Fruit fly (Drosophila melanogaster) whole organism, pupa: ENCODE results near the gene CG5731.

Experiments
- CG10348 ChIP-seq: fragments of 200-800 bp; sonication (Bioruptor generic); IDR thresholded peaks from 2 replicates; pipeline ENCODE4 v1.3.6; 2022; ENCODE audit warnings: missing biosample characterization, missing genetic modification characterization
- CG12605 ChIP-seq: fragments of 200-800 bp; sonication (Bioruptor generic); IDR thresholded peaks from 2 replicates; pipeline ENCODE4 v1.3.6; 2022; ENCODE audit warnings: missing biosample characterization, missing genetic modification characterization
- CG13204 ChIP-seq: fragments of 200-800 bp; sonication (Bioruptor generic); optimal IDR thresholded peaks from 2 replicates; lab custom pipeline; 2018; ENCODE audit warnings: missing biosample characterization, mild to moderate bottlenecking, missing genetic modification characterization, moderate library complexity
- CG14655 ChIP-seq: fragments of 200-800 bp; sonication (Bioruptor generic); optimal IDR thresholded peaks from 3 replicates; lab custom pipeline; 2017; ENCODE audit warnings: mild to moderate bottlenecking, missing biosample characterization, missing genetic modification reagents, missing genetic modification characterization
- CG15710 ChIP-seq: fragments of 200-800 bp; sonication (Bioruptor generic); optimal IDR thresholded peaks from 2 replicates; lab custom pipeline; 2018; ENCODE audit warnings: missing biosample characterization, mild to moderate bottlenecking, missing genetic modification characterization, moderate library complexity
- CG17806 ChIP-seq: fragments of 200-800 bp; sonication (Bioruptor generic); optimal IDR thresholded peaks from 2 replicates; lab custom pipeline; 2018; ENCODE audit warnings: missing biosample characterization, mild to moderate bottlenecking, missing genetic modification characterization, moderate library complexity
- CG32121 ChIP-seq: fragments of 200-800 bp; sonication (Bioruptor generic); IDR thresholded peaks from 2 replicates; pipeline ENCODE4 v1.3.6; 2022; ENCODE audit warnings: missing biosample characterization, missing genetic modification characterization
- CG34367 ChIP-seq: fragments of 200-800 bp; sonication (Bioruptor generic); optimal IDR thresholded peaks from 2 replicates; lab custom pipeline; 2018; ENCODE audit warnings: missing biosample characterization, mild to moderate bottlenecking, missing genetic modification characterization
- CG4496 ChIP-seq: fragments of 200-800 bp; sonication (Bioruptor generic); IDR thresholded peaks from 3 replicates; pipeline ENCODE4 v1.3.6; 2022; ENCODE audit warnings: missing biosample characterization, missing genetic modification characterization
- CG8159 ChIP-seq: fragments of 200-800 bp; sonication (Bioruptor generic); optimal IDR thresholded peaks from 3 replicates; lab custom pipeline; 2018; ENCODE audit warnings: missing biosample characterization, mild to moderate bottlenecking, missing genetic modification characterization, moderate library complexity
- CG8301 ChIP-seq: fragments of 200-800 bp; sonication (Bioruptor generic); optimal IDR thresholded peaks from 2 replicates; lab custom pipeline; 2018; ENCODE audit warnings: missing biosample characterization, mild to moderate bottlenecking, missing genetic modification characterization
- CG9948 ChIP-seq: fragments of 200-800 bp; sonication (Bioruptor generic); optimal IDR thresholded peaks from 2 replicates; lab custom pipeline; 2018; ENCODE audit warnings: missing biosample characterization, mild to moderate bottlenecking, missing genetic modification characterization, moderate library complexity
- D1 ChIP-seq: fragments of 200-800 bp; sonication (Bioruptor generic); optimal IDR thresholded peaks from 2 replicates; lab custom pipeline; 2018; ENCODE audit warnings: missing biosample characterization, mild to moderate bottlenecking, missing genetic modification characterization, moderate library complexity
- EcR ChIP-seq: fragments of 200-800 bp; sonication (Bioruptor generic); optimal IDR thresholded peaks from 3 replicates; lab custom pipeline; 2019; ENCODE audit warnings: missing biosample characterization, missing genetic modification characterization, mild to moderate bottlenecking, moderate library complexity, missing genetic modification reagents
- Ets98B ChIP-seq: fragments of 200-800 bp; sonication (Bioruptor generic); IDR thresholded peaks from 2 replicates; pipeline ENCODE4 v1.3.6; 2022; ENCODE audit warnings: missing biosample characterization, missing genetic modification characterization
- Pif1A ChIP-seq: fragments of 200-800 bp; sonication (Bioruptor generic); optimal IDR thresholded peaks from 3 replicates; lab custom pipeline; 2016; ENCODE audit warnings: missing biosample characterization, missing genetic modification characterization
- Pif1B ChIP-seq: fragments of 200-800 bp; sonication (Bioruptor generic); optimal IDR thresholded peaks from 3 replicates; lab custom pipeline; 2016; ENCODE audit warnings: missing biosample characterization, missing genetic modification characterization
- Snoo ChIP-seq: fragments of 200-800 bp; sonication (Bioruptor generic); optimal IDR thresholded peaks from 3 replicates; lab custom pipeline; 2017; ENCODE audit warnings: missing biosample characterization, mild to moderate bottlenecking, missing genetic modification characterization, inconsistent platforms
- fd96Ca ChIP-seq: fragments of 200-800 bp; sonication (Bioruptor generic); IDR thresholded peaks from 3 replicates; pipeline ENCODE4 v1.3.6; 2022; ENCODE audit warnings: missing biosample characterization, missing genetic modification characterization
- gl ChIP-seq: fragments of 200-800 bp; sonication (Bioruptor generic); optimal IDR thresholded peaks from 2 replicates; lab custom pipeline; 2018; ENCODE audit warnings: missing biosample characterization, mild to moderate bottlenecking, missing genetic modification characterization
- rn ChIP-seq: fragments of 200-800 bp; sonication (Bioruptor generic); IDR thresholded peaks from 2 replicates; pipeline ENCODE4 v1.3.6; 2022; ENCODE audit warnings: missing biosample characterization, missing genetic modification characterization

Gene CG5731

DNA sequence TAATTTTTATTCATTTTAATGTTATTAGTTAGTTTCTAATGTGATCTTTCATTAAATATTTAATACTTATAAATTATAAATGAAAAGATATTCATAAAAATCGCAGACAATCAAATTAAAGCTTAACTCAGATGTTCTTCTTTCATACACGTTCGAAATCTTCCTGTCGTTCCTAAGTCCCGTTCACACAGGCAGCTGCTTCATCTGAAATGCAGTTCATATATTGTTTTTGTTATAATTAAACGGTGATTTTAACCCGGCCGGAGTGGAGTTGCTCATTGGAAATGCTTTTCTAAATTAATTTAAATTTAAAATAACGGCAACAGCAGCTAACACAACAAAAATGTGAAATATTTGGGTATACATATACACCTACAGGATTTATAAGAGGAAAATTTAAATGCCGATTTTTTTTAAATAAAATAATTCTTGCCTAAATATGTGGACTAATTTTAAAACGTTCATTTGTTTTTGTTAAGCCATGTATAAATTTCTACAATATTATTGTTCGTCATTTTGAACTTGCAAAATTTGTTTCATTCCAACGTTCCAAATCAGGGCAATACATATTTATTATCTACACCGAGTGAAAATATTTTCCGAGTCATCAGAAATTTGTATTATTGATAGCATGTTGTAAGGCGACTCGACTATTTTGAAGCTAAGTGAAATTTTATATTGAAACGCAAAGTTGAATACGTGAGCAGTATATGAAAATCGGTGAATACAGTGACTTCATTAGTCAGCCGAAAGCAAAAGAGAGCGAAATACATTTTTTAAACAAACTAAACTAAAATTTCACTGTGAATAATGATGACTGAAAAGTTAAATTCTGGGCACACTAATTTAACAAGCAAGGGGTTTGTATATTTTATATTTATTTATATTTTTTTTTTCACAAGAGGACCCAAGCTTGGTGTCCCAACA is 29.4 kb upstream of the CG5731 start, which contains the start of gene me31B:
TSS of gene me31B (plus strand) at position 616 of the 927 bp plus-strand sequence.
- no peak for TF ChIP-seq CG15710
- TF ChIP-seq CG8301 (tag; lab: Kevin White, UChicago) = no peak
- TF ChIP-seq CG10348 (GFP tag; lab: Robert Waterston, UW) = no peak
- no peak for TF ChIP-seq Snoo (tag; lab: Kevin White, UChicago)
- peak; percentile 16 for TF ChIP-seq CG9948

DNA sequence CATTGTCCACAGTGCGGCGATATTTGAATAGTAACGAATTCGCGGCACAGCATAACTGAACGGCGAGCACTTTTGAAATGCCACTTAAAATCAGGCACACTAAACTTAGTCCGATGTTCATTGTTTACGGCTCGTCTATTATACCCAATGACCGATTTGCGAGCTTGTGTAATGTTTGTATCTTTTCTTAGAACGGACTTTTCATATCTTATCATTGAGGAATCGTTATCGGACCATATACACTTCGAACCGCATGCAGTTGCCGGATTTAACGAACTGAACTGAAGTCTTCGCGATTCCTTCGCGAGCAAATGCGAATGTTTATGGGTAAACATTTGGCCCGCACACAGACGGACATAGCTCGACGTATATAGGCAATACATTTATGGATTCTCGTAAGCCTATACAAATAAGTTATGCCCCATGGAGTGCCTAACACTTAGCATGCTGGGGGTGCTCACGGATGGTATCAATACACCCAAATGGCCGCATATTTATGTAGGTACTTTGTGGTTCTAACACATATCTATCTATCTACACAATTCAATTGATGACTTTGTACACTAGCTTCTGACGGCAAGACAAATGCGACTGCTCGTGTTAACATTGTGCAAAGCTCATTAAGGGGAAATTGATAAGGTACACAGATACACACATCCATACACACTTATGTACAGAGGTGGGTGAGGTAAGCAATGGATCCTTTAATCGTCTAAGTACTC is 28.3 kb upstream of the CG5731 start, which contains the start of gene mthl15:
TSS of gene mthl15 (minus strand) at position 593 of the 722 bp plus-strand sequence.
- TF ChIP-seq CG34367 = no peak
- TF ChIP-seq Snoo (tag; lab: Kevin White, UChicago) = no peak
- no peak for TF ChIP-seq CG9948

DNA sequence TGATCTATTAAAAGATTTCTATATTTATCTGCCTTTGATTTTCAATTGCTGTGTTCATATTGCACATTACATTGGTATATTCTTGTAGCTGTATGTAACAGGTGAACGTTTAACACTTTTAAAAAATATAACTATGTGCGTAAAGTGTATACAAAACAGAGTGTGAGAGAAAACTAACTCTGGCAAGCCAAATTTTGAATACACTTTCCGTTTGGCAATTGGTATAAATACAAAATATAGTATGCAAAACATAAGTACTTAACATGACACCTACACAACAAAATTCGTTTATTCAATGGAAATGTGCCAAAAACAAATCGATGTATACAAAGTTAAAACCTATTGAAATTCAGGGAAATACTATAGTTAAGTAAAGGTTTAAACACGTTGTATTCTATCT is 23.3 kb upstream of the CG5731 start:
- TF ChIP-seq CG10348 (GFP tag; lab: Robert Waterston, UW) (no peak), CG12605 (GFP tag; lab: Robert Waterston, UW) (no peak), Ets98B (GFP tag; lab: Robert Waterston, UW) (no peak), CG17806 (tag; lab: Kevin White, UChicago) (no peak), fd96Ca (GFP tag; lab: Robert Waterston, UW) (no peak), Snoo (tag; lab: Kevin White, UChicago) (no peak), gl (tag; lab: Kevin White, UChicago) (no peak), CG8301 (tag; lab: Kevin White, UChicago) (no peak), Pif1B (GFP tag; lab: Kevin White, UChicago) (no peak), CG8159 (tag; lab: Kevin White, UChicago) (no peak), CG15710 (no peak), EcR (no peak), rn (GFP tag; lab: Robert Waterston, UW) (no peak), CG34367 (no peak), CG14655 (GFP tag; lab: Kevin White, UChicago) (no peak), Pif1A (GFP tag; lab: Kevin White, UChicago) (no peak)

DNA sequence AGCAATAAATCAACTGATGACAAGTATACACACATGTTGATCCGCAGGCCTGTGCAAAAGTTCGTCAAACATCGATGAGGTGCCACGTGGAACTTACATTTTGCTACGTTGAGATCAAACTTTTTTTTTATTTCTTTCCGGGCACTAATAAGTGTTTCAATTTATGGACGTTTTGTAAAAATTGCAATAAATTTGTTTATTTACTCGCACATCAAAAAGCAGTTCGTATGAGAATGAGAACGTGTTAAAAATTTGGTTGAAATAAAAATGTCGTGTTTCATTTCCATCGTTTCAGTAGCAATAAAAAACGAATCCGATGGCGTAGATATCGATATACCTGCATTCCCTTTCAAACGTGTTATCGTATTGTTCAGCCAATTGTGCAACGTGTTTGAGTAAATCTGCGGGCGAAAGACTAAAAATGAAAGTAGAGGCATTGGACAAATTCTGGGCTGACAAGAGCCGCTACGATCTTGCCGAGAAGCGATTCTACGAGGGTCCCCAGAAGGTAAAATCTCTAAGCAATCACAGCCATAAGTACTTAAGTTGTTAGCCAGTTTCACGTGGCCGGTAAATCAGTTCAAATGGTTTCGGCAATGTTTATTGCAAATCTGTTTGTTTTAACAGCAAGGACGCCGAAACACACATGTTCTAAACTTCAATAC is 22.7 kb upstream of the CG5731 start, which contains the start of gene eEF1delta:
TSS of gene eEF1delta (plus strand) at position 356 of the 665 bp plus-strand sequence.
- TF ChIP-seq CG34367 (no peak), CG17806 (tag; lab: Kevin White, UChicago) (no peak), fd96Ca (GFP tag; lab: Robert Waterston, UW) (no peak), EcR (no peak), Snoo (tag; lab: Kevin White, UChicago) (no peak), CG8301 (tag; lab: Kevin White, UChicago) (no peak), rn (GFP tag; lab: Robert Waterston, UW) (no peak), Ets98B (GFP tag; lab: Robert Waterston, UW) (no peak)

DNA sequence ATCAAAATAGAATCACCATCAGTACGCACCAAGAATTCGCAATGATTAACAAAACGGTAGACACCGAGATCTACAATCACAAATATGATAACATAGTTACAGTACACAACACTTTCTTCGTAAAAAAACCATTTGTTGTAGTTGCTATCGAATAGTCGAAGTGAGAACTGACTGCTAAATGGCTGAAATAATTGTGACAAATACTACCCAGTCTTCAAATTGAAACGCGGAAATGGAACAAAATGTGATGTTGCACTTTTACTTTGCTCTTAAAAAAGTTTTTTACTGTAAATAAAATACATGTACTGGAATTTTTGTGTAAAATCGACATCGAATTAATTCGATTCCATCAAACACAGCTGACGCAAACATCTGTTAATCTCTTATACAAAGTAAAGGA is 22.0 kb upstream of the CG5731 start, which contains the start of gene ova:
TSS of gene ova (minus strand) at position 183 of the 400 bp plus-strand sequence.
- TF ChIP-seq CG4496 (GFP tag; lab: Robert Waterston, UW) (no peak), CG15710 (no peak), CG12605 (GFP tag; lab: Robert Waterston, UW) (no peak), Ets98B (GFP tag; lab: Robert Waterston, UW) (no peak), CG13204 (GFP tag; lab: Kevin White, UChicago) (no peak), EcR (no peak), CG8159 (tag; lab: Kevin White, UChicago) (no peak), CG10348 (GFP tag; lab: Robert Waterston, UW) (no peak), gl (tag; lab: Kevin White, UChicago) (no peak), CG14655 (GFP tag; lab: Kevin White, UChicago) (no peak), rn (GFP tag; lab: Robert Waterston, UW) (no peak)

DNA sequence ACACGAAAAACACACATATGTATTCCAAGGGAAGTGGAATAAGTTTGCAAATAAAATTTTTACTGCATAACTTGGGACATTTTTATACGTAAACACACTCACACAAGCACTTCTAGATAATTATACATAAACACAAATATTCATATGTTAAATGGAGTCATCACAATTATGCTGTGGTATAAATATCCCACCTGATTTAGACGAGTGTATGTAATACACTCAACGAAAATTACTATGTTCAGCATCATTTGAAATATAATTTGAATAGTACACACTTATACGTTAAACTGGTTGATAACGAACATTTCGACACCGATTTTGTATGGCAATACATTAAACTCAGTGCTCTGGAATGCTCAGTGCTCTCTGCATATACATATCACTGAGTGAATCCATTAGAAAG is 21.5 kb upstream of the CG5731 start:
- TF ChIP-seq Pif1B (GFP tag; lab: Kevin White, UChicago) (peak; percentile 62), CG15710 (peak; percentile 10), Ets98B (GFP tag; lab: Robert Waterston, UW) (no peak), CG32121 (GFP tag; lab: Robert Waterston, UW) (peak; percentile 54; the same call in 1 of the 2 replicates), gl (tag; lab: Kevin White, UChicago) (no peak), CG10348 (GFP tag; lab: Robert Waterston, UW) (no peak), CG9948 (peak; percentile 30), CG8159 (tag; lab: Kevin White, UChicago) (peak; percentile 38), CG4496 (GFP tag; lab: Robert Waterston, UW) (peak; percentile 65; the same call in 2 of the 3 replicates), CG12605 (GFP tag; lab: Robert Waterston, UW) (no peak), Pif1A (GFP tag; lab: Kevin White, UChicago) (peak; percentile 79), fd96Ca (GFP tag; lab: Robert Waterston, UW) (no peak), CG17806 (tag; lab: Kevin White, UChicago) (peak; percentile 53), CG14655 (GFP tag; lab: Kevin White, UChicago) (no peak), D1 (tag; lab: Kevin White, UChicago) (no peak), EcR (no peak), CG34367 (no peak), CG13204 (GFP tag; lab: Kevin White, UChicago) (no peak), CG8301 (tag; lab: Kevin White, UChicago) (peak; percentile 61), Snoo (tag; lab: Kevin White, UChicago) (no peak), rn (GFP tag; lab: Robert Waterston, UW) (no peak)
